Worm (Caenorhabditis elegans) whole organism, midembryonic: ENCODE data around the gene Y11D7A.7.

Experiments
- T22C8.4 ChIP-seq: fragments of 200-800 bp; sonication (Bioruptor generic); IDR thresholded peaks from 2 replicates; pipeline ENCODE4 v1.3.6; 2022; ENCODE audit warnings: missing genetic modification characterization, missing compliant biosample characterization
- cog-1 ChIP-seq: sonication (generic microtip); optimal IDR thresholded peaks from 2 replicates; lab custom pipeline; 2016; ENCODE audit warnings: missing genetic modification characterization, missing compliant biosample characterization
- flt-1 ChIP-seq: fragments of 200-800 bp; sonication (Bioruptor generic); IDR thresholded peaks from 2 replicates; pipeline ENCODE4 v1.3.6; 2022; ENCODE audit warnings: missing genetic modification characterization, missing compliant biosample characterization
- klf-2 ChIP-seq: fragments of 200-800 bp; sonication (Bioruptor generic); conservative IDR thresholded peaks from 2 replicates; pipeline ENCODE4 v1.3.6; 2022; ENCODE audit warnings: missing genetic modification reagents, missing genetic modification characterization, missing compliant biosample characterization
- med-1 ChIP-seq: sonication (generic microtip); optimal IDR thresholded peaks from 2 replicates; lab custom pipeline; 2017; ENCODE audit warnings: missing genetic modification characterization, mild to moderate bottlenecking, missing compliant biosample characterization, antibody characterized with exemption, missing genetic modification reagents; ENCODE audit not compliant: insufficient read depth
- ref-1 ChIP-seq: fragments of 200-800 bp; sonication (Bioruptor generic); conservative IDR thresholded peaks from 2 replicates; pipeline ENCODE4 v1.3.6; 2022; ENCODE audit warnings: missing genetic modification reagents, missing genetic modification characterization, missing compliant biosample characterization
- tab-1 ChIP-seq: fragments of 200-800 bp; sonication (Bioruptor generic); IDR thresholded peaks from 2 replicates; pipeline ENCODE4 v1.3.6; 2022; ENCODE audit warnings: missing genetic modification characterization, missing compliant biosample characterization
- ztf-23 ChIP-seq: fragments of 200-800 bp; sonication (Bioruptor generic); IDR thresholded peaks from 2 replicates; pipeline ENCODE4 v1.3.6; 2022; ENCODE audit warnings: missing genetic modification reagents, missing genetic modification characterization, missing compliant biosample characterization
- ztf-29 ChIP-seq: fragments of 200-800 bp; sonication (Bioruptor generic); IDR thresholded peaks from 2 replicates; pipeline ENCODE4 v1.3.6; 2022; ENCODE audit warnings: missing genetic modification reagents, missing genetic modification characterization, missing compliant biosample characterization

DNA sequence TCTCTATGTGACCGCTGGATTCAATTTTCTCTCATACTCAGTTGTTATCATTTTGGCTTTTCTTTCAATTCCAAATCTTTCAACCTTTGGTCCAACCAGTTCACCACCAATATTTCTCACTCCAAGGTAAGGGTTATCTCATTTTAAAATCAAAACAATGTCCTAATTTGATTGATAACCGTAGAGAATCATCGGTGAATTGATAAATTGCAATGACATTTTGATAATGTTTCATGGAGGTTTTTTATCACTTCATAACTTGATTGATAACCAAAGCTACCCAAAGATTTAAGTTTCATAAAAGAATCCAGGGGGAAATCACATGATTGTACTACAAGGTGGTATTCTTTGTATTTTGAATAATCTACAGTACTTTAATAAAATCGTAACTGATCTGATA, 10.2 kb upstream of the Y11D7A.7 start:
- no peak for TF ChIP-seq med-1 (GFP tag; lab: Kevin White, UChicago)
- TF ChIP-seq klf-2 (GFP tag; lab: Robert Waterston, UW) = no peak
- no peak for TF ChIP-seq flt-1 (GFP tag; lab: Robert Waterston, UW)
- no peak for TF ChIP-seq ztf-29 (GFP tag; lab: Robert Waterston, UW)
- no peak for TF ChIP-seq cog-1 (tag; lab: Kevin White, UChicago)
- TF ChIP-seq ref-1 = no peak
- no peak for TF ChIP-seq tab-1
- TF ChIP-seq ztf-23 = no peak
- TF ChIP-seq T22C8.4 = no peak
